Fruit fly (Drosophila melanogaster) whole organism, embryonic: ENCODE results near the gene CG14676.

Experiments
- CG10274 ChIP-seq: fragments of 200-800 bp; sonication (Bioruptor generic); optimal IDR thresholded peaks from 3 replicates; lab custom pipeline; 2017; ENCODE audit warnings: missing biosample characterization, mild to moderate bottlenecking, missing genetic modification characterization
- CG10321 ChIP-seq: fragments of 200-800 bp; sonication (Bioruptor generic); IDR thresholded peaks from 2 replicates; pipeline ENCODE4 v1.3.6; 2022; ENCODE audit warnings: missing biosample characterization, missing genetic modification characterization
- CG10366 ChIP-seq: fragments of 200-800 bp; sonication (Bioruptor generic); IDR thresholded peaks from 2 replicates; pipeline ENCODE4 v1.3.6; 2022; ENCODE audit warnings: missing biosample characterization, missing genetic modification characterization
- CG11085 ChIP-seq: fragments of 200-800 bp; sonication (Bioruptor generic); IDR thresholded peaks from 2 replicates; pipeline ENCODE4 v1.3.6; 2022; ENCODE audit warnings: missing biosample characterization, missing genetic modification characterization
- CG12942 ChIP-seq: fragments of 200-800 bp; sonication (Bioruptor generic); optimal IDR thresholded peaks from 3 replicates; lab custom pipeline; 2016; ENCODE audit warnings: missing biosample characterization, missing genetic modification characterization
- CG15269 ChIP-seq: fragments of 200-800 bp; sonication (Bioruptor generic); optimal IDR thresholded peaks from 2 replicates; lab custom pipeline; 2018; ENCODE audit warnings: missing biosample characterization, mild to moderate bottlenecking, missing genetic modification characterization, moderate library complexity
- CG17912 ChIP-seq: fragments of 200-800 bp; sonication (Bioruptor generic); optimal IDR thresholded peaks from 2 replicates; lab custom pipeline; 2018; ENCODE audit warnings: missing biosample characterization, mild to moderate bottlenecking, missing genetic modification characterization
- CG1792 ChIP-seq: fragments of 200-800 bp; sonication (Bioruptor generic); optimal IDR thresholded peaks from 2 replicates; lab custom pipeline; 2016; ENCODE audit warnings: missing biosample characterization, missing genetic modification characterization
- CG31365 ChIP-seq: fragments of 200-800 bp; sonication (Bioruptor generic); optimal IDR thresholded peaks from 2 replicates; lab custom pipeline; 2018; ENCODE audit warnings: missing biosample characterization, mild to moderate bottlenecking, missing genetic modification characterization
- CG33213 ChIP-seq: fragments of 200-800 bp; sonication (Bioruptor generic); optimal IDR thresholded peaks from 3 replicates; lab custom pipeline; 2016; ENCODE audit warnings: missing biosample characterization, missing genetic modification characterization
- CG3847 ChIP-seq: fragments of 200-800 bp; sonication (Bioruptor generic); IDR thresholded peaks from 2 replicates; pipeline ENCODE4 v1.3.6; 2022; ENCODE audit warnings: missing biosample characterization, missing genetic modification characterization
- CG4707 ChIP-seq: fragments of 200-800 bp; sonication (Bioruptor generic); optimal IDR thresholded peaks from 2 replicates; lab custom pipeline; 2018; ENCODE audit warnings: missing biosample characterization, mild to moderate bottlenecking, missing genetic modification characterization, moderate library complexity
- CG4854 ChIP-seq: fragments of 200-800 bp; sonication (Bioruptor generic); optimal IDR thresholded peaks from 2 replicates; lab custom pipeline; 2016; ENCODE audit warnings: missing biosample characterization, missing genetic modification characterization, inconsistent platforms
- CG7745 ChIP-seq: fragments of 200-800 bp; sonication (Bioruptor generic); optimal IDR thresholded peaks from 2 replicates; lab custom pipeline; 2018; ENCODE audit warnings: missing biosample characterization, mild to moderate bottlenecking, missing genetic modification characterization, moderate library complexity
- CG8359 ChIP-seq: fragments of 200-800 bp; sonication (Bioruptor generic); optimal IDR thresholded peaks from 2 replicates; lab custom pipeline; 2017; ENCODE audit warnings: missing biosample characterization, mild to moderate bottlenecking, missing genetic modification characterization, borderline replicate concordance
- CG8765 ChIP-seq: fragments of 200-800 bp; sonication (Bioruptor generic); IDR thresholded peaks from 2 replicates; pipeline ENCODE4 v1.3.6; 2022; ENCODE audit warnings: missing biosample characterization, missing genetic modification characterization
- CHES-1-like ChIP-seq: fragments of 200-800 bp; sonication (Bioruptor generic); optimal IDR thresholded peaks from 2 replicates; lab custom pipeline; 2016; ENCODE audit warnings: missing biosample characterization, missing genetic modification characterization
- CTCF ChIP-seq: fragments of 200-800 bp; sonication (Bioruptor generic); optimal IDR thresholded peaks from 2 replicates; lab custom pipeline; 2017; ENCODE audit warnings: missing biosample characterization, mild to moderate bottlenecking, missing genetic modification characterization, moderate library complexity
- Dll ChIP-seq: fragments of 200-800 bp; sonication (Bioruptor generic); IDR thresholded peaks from 4 replicates; pipeline ENCODE4 v1.3.6; 2022; ENCODE audit warnings: missing biosample characterization, missing genetic modification characterization; ENCODE audit not compliant: partially characterized antibody
- Dref ChIP-seq: fragments of 200-800 bp; sonication (Bioruptor generic); IDR thresholded peaks from 2 replicates; pipeline ENCODE4 v1.3.6; 2022; ENCODE audit warnings: missing biosample characterization, missing genetic modification characterization
- Elba2 ChIP-seq: fragments of 200-800 bp; sonication (Bioruptor generic); optimal IDR thresholded peaks from 3 replicates; lab custom pipeline; 2016; ENCODE audit warnings: missing biosample characterization, missing genetic modification characterization
- GATAe ChIP-seq: fragments of 200-800 bp; sonication (Bioruptor generic); conservative IDR thresholded peaks from 2 replicates; pipeline ENCODE4 v1.3.6; 2022; ENCODE audit warnings: missing biosample characterization, missing genetic modification characterization
- Hey ChIP-seq: fragments of 200-800 bp; sonication (Bioruptor generic); optimal IDR thresholded peaks from 3 replicates; lab custom pipeline; 2018; ENCODE audit warnings: missing biosample characterization, mild to moderate bottlenecking, missing genetic modification characterization
- Kr ChIP-seq: fragments of 200-800 bp; sonication (Bioruptor generic); optimal IDR thresholded peaks from 2 replicates; lab custom pipeline; 2017; ENCODE audit warnings: missing biosample characterization, mild to moderate bottlenecking, missing genetic modification characterization
- Meics ChIP-seq: fragments of 200-800 bp; sonication (Bioruptor generic); optimal IDR thresholded peaks from 2 replicates; lab custom pipeline; 2017; ENCODE audit warnings: missing biosample characterization, mild to moderate bottlenecking, missing genetic modification characterization
- NfI ChIP-seq: fragments of 200-800 bp; sonication (Bioruptor generic); optimal IDR thresholded peaks from 3 replicates; lab custom pipeline; 2018; ENCODE audit warnings: missing biosample characterization, mild to moderate bottlenecking, missing genetic modification characterization, moderate library complexity
- Sin3A ChIP-seq: fragments of >200 bp; optimal IDR thresholded peaks from 2 replicates; lab custom pipeline; 2018
- Ssrp ChIP-seq: fragments of 200-800 bp; sonication (Bioruptor generic); optimal IDR thresholded peaks from 2 replicates; lab custom pipeline; 2018; ENCODE audit warnings: missing biosample characterization, mild to moderate bottlenecking, missing genetic modification characterization, moderate library complexity
- Trl ChIP-seq, 3 experiments: fragments of >200 bp in 2 of 3; fragments of 200-800 bp in 1 of 3; sonication (Bioruptor generic) in 1 of 3; optimal IDR thresholded peaks; 2 replicates in 1 of 3; 3 replicates in 2 of 3; lab custom pipeline; 2016 to 2017; ENCODE audit warnings: missing biosample characterization in 1 of 3, missing genetic modification characterization in 1 of 3
- ara ChIP-seq: fragments of 200-800 bp; sonication (Bioruptor generic); IDR thresholded peaks from 2 replicates; pipeline ENCODE4 v1.3.6; 2022; ENCODE audit warnings: missing biosample characterization, missing genetic modification characterization
- bcd ChIP-seq: fragments of 200-800 bp; sonication (Bioruptor generic); optimal IDR thresholded peaks from 2 replicates; lab custom pipeline; 2017; ENCODE audit warnings: missing biosample characterization, mild to moderate bottlenecking, missing genetic modification characterization
- bigmax ChIP-seq: fragments of 200-800 bp; sonication (Bioruptor generic); optimal IDR thresholded peaks from 2 replicates; lab custom pipeline; 2018; ENCODE audit warnings: missing biosample characterization, mild to moderate bottlenecking, missing genetic modification characterization
- cad ChIP-seq: fragments of >200 bp; optimal IDR thresholded peaks from 2 replicates; lab custom pipeline; 2017; ENCODE audit warnings: missing biosample characterization, missing genetic modification characterization
- cas ChIP-seq: fragments of 200-800 bp; sonication (Bioruptor generic); IDR thresholded peaks from 2 replicates; pipeline ENCODE4 v1.3.6; 2022; ENCODE audit warnings: missing biosample characterization, missing genetic modification characterization
- ci ChIP-seq: fragments of 200-800 bp; sonication (Bioruptor generic); IDR thresholded peaks from 3 replicates; pipeline ENCODE4 v1.3.6; 2022; ENCODE audit warnings: missing biosample characterization, missing genetic modification characterization
- dmrt11E ChIP-seq: fragments of 200-800 bp; sonication (Bioruptor generic); optimal IDR thresholded peaks from 3 replicates; lab custom pipeline; 2018; ENCODE audit warnings: missing biosample characterization, mild to moderate bottlenecking, missing genetic modification characterization, moderate library complexity
- en ChIP-seq: fragments of 200-800 bp; sonication (Bioruptor generic); optimal IDR thresholded peaks from 2 replicates; lab custom pipeline; 2016; ENCODE audit warnings: missing biosample characterization, missing genetic modification characterization
- ftz-f1 ChIP-seq: fragments of 200-800 bp; sonication (Bioruptor generic); optimal IDR thresholded peaks from 2 replicates; lab custom pipeline; 2016; ENCODE audit warnings: missing biosample characterization, missing genetic modification characterization
- grau ChIP-seq: fragments of 200-800 bp; optimal IDR thresholded peaks from 3 replicates; lab custom pipeline; 2019; ENCODE audit warnings: missing biosample characterization, mild to moderate bottlenecking, missing genetic modification characterization, moderate library complexity
- insv ChIP-seq, 2 experiments: fragments of 200-800 bp; sonication (Bioruptor generic); optimal IDR thresholded peaks; 3 replicates each; lab custom pipeline; 2016 to 2018; ENCODE audit warnings: missing biosample characterization in 2 of 2, missing genetic modification characterization in 2 of 2
- jing ChIP-seq: fragments of 200-800 bp; sonication (Bioruptor generic); optimal IDR thresholded peaks from 2 replicates; lab custom pipeline; 2018; ENCODE audit warnings: missing biosample characterization, mild to moderate bottlenecking, missing genetic modification characterization
- pho ChIP-seq: fragments of 200-800 bp; sonication (Bioruptor generic); optimal IDR thresholded peaks from 2 replicates; lab custom pipeline; 2016; ENCODE audit warnings: missing biosample characterization, missing genetic modification characterization
- phol ChIP-seq: fragments of 200-800 bp; sonication (Bioruptor generic); optimal IDR thresholded peaks from 3 replicates; lab custom pipeline; 2018; ENCODE audit warnings: missing biosample characterization, mild to moderate bottlenecking, missing genetic modification characterization, moderate library complexity
- rib ChIP-seq: fragments of 200-800 bp; sonication (Bioruptor generic); IDR thresholded peaks from 2 replicates; pipeline ENCODE4 v1.3.6; 2022; ENCODE audit warnings: missing biosample characterization, missing genetic modification characterization
- scrt ChIP-seq: fragments of 200-800 bp; sonication (Bioruptor generic); optimal IDR thresholded peaks from 2 replicates; lab custom pipeline; 2018; ENCODE audit warnings: missing biosample characterization, mild to moderate bottlenecking, missing genetic modification characterization, moderate library complexity
- sim ChIP-seq: fragments of 200-800 bp; sonication (Bioruptor generic); IDR thresholded peaks from 2 replicates; pipeline ENCODE4 v1.3.6; 2022; ENCODE audit warnings: missing biosample characterization, missing genetic modification characterization
- sna ChIP-seq: fragments of 200-800 bp; sonication (Bioruptor generic); IDR thresholded peaks from 2 replicates; pipeline ENCODE4 v1.3.6; 2022; ENCODE audit warnings: missing biosample characterization, missing genetic modification characterization; ENCODE audit not compliant: partially characterized antibody
- stc ChIP-seq: fragments of 200-800 bp; sonication (Bioruptor generic); IDR thresholded peaks from 2 replicates; pipeline ENCODE4 v1.3.6; 2022; ENCODE audit warnings: missing biosample characterization, missing genetic modification characterization
- tin ChIP-seq: fragments of 200-800 bp; sonication (Bioruptor generic); optimal IDR thresholded peaks from 3 replicates; lab custom pipeline; 2016; ENCODE audit warnings: missing biosample characterization, missing genetic modification characterization
- toy ChIP-seq: fragments of 200-800 bp; sonication (Bioruptor generic); IDR thresholded peaks from 2 replicates; pipeline ENCODE4 v1.3.6; 2022; ENCODE audit warnings: missing biosample characterization, missing genetic modification characterization
- vvl ChIP-seq: fragments of 200-800 bp; sonication (Bioruptor generic); IDR thresholded peaks from 2 replicates; pipeline ENCODE4 v1.3.6; 2022; ENCODE audit warnings: missing biosample characterization, missing genetic modification characterization

Gene CG14676

DNA sequence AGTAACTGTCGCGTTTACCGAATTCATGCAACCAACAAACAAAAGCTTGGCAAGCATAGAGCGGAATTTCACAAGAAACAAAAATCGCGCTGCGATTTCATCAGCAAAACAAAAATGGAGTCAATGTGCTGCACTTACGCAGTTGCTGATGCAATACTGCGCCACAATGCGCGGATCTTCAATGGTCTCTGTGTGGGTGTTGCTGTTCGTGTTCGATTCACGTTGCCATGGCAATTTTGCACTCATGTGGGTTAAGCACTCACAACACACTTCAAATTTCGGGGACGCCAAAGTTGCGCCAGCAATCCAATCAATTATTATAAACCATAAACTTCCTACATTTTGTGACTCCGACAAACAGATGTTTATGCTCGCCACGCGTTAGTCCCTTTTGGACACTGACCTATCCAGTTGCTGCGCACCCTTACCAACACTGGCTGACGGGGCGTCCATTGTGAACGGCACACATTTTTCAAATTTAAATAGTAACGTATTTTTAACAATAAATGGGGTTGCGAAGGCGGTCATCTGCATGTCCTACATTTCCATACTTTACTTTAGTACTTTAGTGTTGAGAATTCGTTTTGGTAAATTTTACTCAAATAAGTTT, 15.1 kb downstream of the CG14676 start, which contains the start of gene CG2017 (continued):
- TF ChIP-seq CG31365 (tag; lab: Kevin White, UChicago) (no peak), stc (GFP tag; lab: Robert Waterston, UW) (peak; percentile 36; the same call in 1 of the 2 replicates), GATAe (GFP tag; lab: Robert Waterston, UW) (no peak), CG7745 (no peak), insv (GFP tag; optimal IDR thresholded peaks at IDR 0.05; lab: Kevin White, UChicago) (peak in 1 of 2 experiments; percentile 27), ftz-f1 (peak; percentile 37), Elba2 (GFP tag; lab: Kevin White, UChicago) (no peak), Trl (optimal IDR thresholded peaks at IDR 0.05; lab: Kevin White, UChicago) (no peak), Trl (GFP tag; optimal IDR thresholded peaks at IDR 0.05; lab: Kevin White, UChicago) (peak; percentile 12), Meics (peak; percentile 32), cad (GFP tag; lab: Kevin White, UChicago) (no peak), scrt (GFP tag; lab: Kevin White, UChicago) (peak; percentile 18), CG12942 (peak; percentile 30), vvl (GFP tag; lab: Robert Waterston, UW) (peak; percentile 81), rib (GFP tag; lab: Robert Waterston, UW) (peak; percentile 52), Dll (peak; percentile 38; the same call in 2 of the 4 replicates), sim (GFP tag; lab: Robert Waterston, UW) (no peak), CG10274 (GFP tag; lab: Kevin White, UChicago) (no peak), ara (GFP tag; lab: Robert Waterston, UW) (peak; percentile 52; the same call in 1 of the 2 replicates), dmrt11E (tag; lab: Kevin White, UChicago) (peak; percentile 18), pho (peak; percentile 63), CG3847 (peak; percentile 85), toy (GFP tag; lab: Robert Waterston, UW) (no peak), sna (GFP tag; lab: Robert Waterston, UW) (0 out of 2 replicates have a peak, but pooled peaks have one; percentile 30), CG10366 (0 out of 2 replicates have a peak, but pooled peaks have one; percentile 28), Kr (GFP tag; lab: Kevin White, UChicago) (no peak), CHES-1-like (GFP tag; lab: Kevin White, UChicago) (peak; percentile 44), jing (GFP tag; lab: Kevin White, UChicago) (no peak), Dref (peak; percentile 46), Hey (no peak), CG10321 (GFP tag; lab: Robert Waterston, UW) (0 out of 2 replicates have a peak, but pooled peaks have one; percentile 12), CG4707 (GFP tag; lab: Kevin White, UChicago) (no peak), Sin3A (lab: Kevin White, UChicago) (peak; percentile 64), bigmax (peak; percentile 53), CTCF (GFP tag; lab: Kevin White, UChicago) (peak; percentile 31), cas (no peak), grau (tag; lab: Kevin White, UChicago) (peak; percentile 36), CG4854 (no peak), CG33213 (GFP tag; lab: Kevin White, UChicago) (peak; percentile 68), CG8765 (GFP tag; lab: Robert Waterston, UW) (no peak), ci (GFP tag; lab: Robert Waterston, UW) (peak; percentile 71; the same call in 2 of the 3 replicates), CG15269 (tag; lab: Kevin White, UChicago) (peak; percentile 20), phol (tag; lab: Kevin White, UChicago) (peak; percentile 84), CG1792 (GFP tag; lab: Kevin White, UChicago) (peak; percentile 42), CG17912 (peak; percentile 57), en (no peak), CG8359 (GFP tag; lab: Kevin White, UChicago) (no peak), Ssrp (tag; lab: Kevin White, UChicago) (no peak), bcd (GFP tag; lab: Kevin White, UChicago) (peak; percentile 50), tin (GFP tag; lab: Kevin White, UChicago) (peak; percentile 50), NfI (GFP tag; lab: Kevin White, UChicago) (peak; percentile 69), CG11085 (GFP tag; lab: Robert Waterston, UW) (no peak; the same call in 1 of the 2 replicates)
